Worm (Caenorhabditis elegans) whole organism, late embryonic: ENCODE results near the gene daf-3.

Experiments
- C38D4.7 ChIP-seq: fragments of 200-800 bp; sonication (Bioruptor generic); optimal IDR thresholded peaks from 2 replicates; lab custom pipeline; 2018; ENCODE audit warnings: mild to moderate bottlenecking, missing genetic modification characterization, moderate library complexity, missing compliant biosample characterization
- T23F11.4 ChIP-seq: fragments of 200-800 bp; sonication (Bioruptor generic); optimal IDR thresholded peaks from 2 replicates; lab custom pipeline; 2018; ENCODE audit warnings: mild to moderate bottlenecking, missing genetic modification characterization, missing compliant biosample characterization
- Y22D7AL.16 ChIP-seq: sonication (generic microtip); optimal IDR thresholded peaks from 2 replicates; lab custom pipeline; 2016; ENCODE audit warnings: missing genetic modification characterization, missing compliant biosample characterization
- ama-1 ChIP-seq: fragments of 150-350 bp; optimal IDR thresholded peaks from 2 replicates; lab custom pipeline; 2014
- ceh-14 ChIP-seq: sonication (generic microtip); optimal IDR thresholded peaks from 2 replicates; lab custom pipeline; 2016; ENCODE audit warnings: missing genotype, missing genetic modification characterization, missing compliant biosample characterization
- ceh-18 ChIP-seq: sonication (generic microtip); optimal IDR thresholded peaks from 2 replicates; lab custom pipeline; 2016; ENCODE audit warnings: missing genetic modification characterization, missing compliant biosample characterization
- ceh-2 ChIP-seq: sonication (generic microtip); optimal IDR thresholded peaks from 2 replicates; lab custom pipeline; 2016; ENCODE audit warnings: missing genotype, missing genetic modification characterization, missing compliant biosample characterization
- ceh-24 ChIP-seq: sonication (generic microtip); optimal IDR thresholded peaks from 2 replicates; lab custom pipeline; 2016; ENCODE audit warnings: mild to moderate bottlenecking, missing genetic modification characterization, missing compliant biosample characterization
- ceh-30 ChIP-seq: fragments of 150-350 bp; optimal IDR thresholded peaks from 2 replicates; lab custom pipeline; 2014; ENCODE audit warnings: missing biosample characterization, missing genetic modification characterization
- ceh-31 ChIP-seq: sonication (generic microtip); optimal IDR thresholded peaks from 2 replicates; lab custom pipeline; 2016; ENCODE audit warnings: missing genetic modification characterization, missing compliant biosample characterization
- ceh-48 ChIP-seq: sonication (generic microtip); optimal IDR thresholded peaks from 2 replicates; lab custom pipeline; 2016; ENCODE audit warnings: missing genetic modification characterization, inconsistent platforms, missing compliant biosample characterization
- ceh-9 ChIP-seq: sonication (generic microtip); optimal IDR thresholded peaks from 2 replicates; lab custom pipeline; 2016; ENCODE audit warnings: mild to moderate bottlenecking, missing genetic modification characterization, inconsistent platforms, missing compliant biosample characterization
- dmd-4 ChIP-seq: sonication (generic microtip); optimal IDR thresholded peaks from 2 replicates; lab custom pipeline; 2016; ENCODE audit warnings: borderline replicate concordance, missing genetic modification characterization, missing compliant biosample characterization
- elt-2 ChIP-seq: sonication (generic microtip); optimal IDR thresholded peaks from 2 replicates; lab custom pipeline; 2016; ENCODE audit warnings: missing genetic modification reagents, missing genetic modification characterization, missing compliant biosample characterization
- eyg-1 ChIP-seq: sonication (generic microtip); optimal IDR thresholded peaks from 2 replicates; lab custom pipeline; 2016; ENCODE audit warnings: missing genotype, missing genetic modification characterization, missing compliant biosample characterization
- fax-1 ChIP-seq: sonication (generic microtip); optimal IDR thresholded peaks from 2 replicates; lab custom pipeline; 2016; ENCODE audit warnings: missing genotype, missing genetic modification characterization, missing compliant biosample characterization
- fkh-6 ChIP-seq: sonication (generic microtip); optimal IDR thresholded peaks from 2 replicates; lab custom pipeline; 2016; ENCODE audit warnings: missing genetic modification characterization, missing compliant biosample characterization
- gmeb-2 ChIP-seq: sonication (generic microtip); optimal IDR thresholded peaks from 2 replicates; lab custom pipeline; 2016; ENCODE audit warnings: missing genetic modification characterization, inconsistent platforms, missing compliant biosample characterization
- hlh-13 ChIP-seq: fragments of 200-800 bp; sonication (Bioruptor generic); optimal IDR thresholded peaks from 2 replicates; lab custom pipeline; 2018; ENCODE audit warnings: mild to moderate bottlenecking, missing genetic modification characterization, missing compliant biosample characterization
- hlh-30 ChIP-seq: sonication (generic microtip); optimal IDR thresholded peaks from 2 replicates; lab custom pipeline; 2017; ENCODE audit warnings: antibody characterized with exemption, missing genetic modification characterization, missing compliant biosample characterization; ENCODE audit not compliant: insufficient read depth
- hlh-8 ChIP-seq: sonication (generic microtip); optimal IDR thresholded peaks from 2 replicates; lab custom pipeline; 2016; ENCODE audit warnings: missing genotype, missing genetic modification characterization, missing compliant biosample characterization
- lim-6 ChIP-seq: sonication (generic microtip); optimal IDR thresholded peaks from 2 replicates; lab custom pipeline; 2016; ENCODE audit warnings: missing genetic modification characterization, missing compliant biosample characterization
- mec-3 ChIP-seq: sonication (generic microtip); optimal IDR thresholded peaks from 2 replicates; lab custom pipeline; 2016; ENCODE audit warnings: borderline replicate concordance, missing genetic modification characterization, missing compliant biosample characterization
- nfya-1 ChIP-seq: sonication (generic microtip); optimal IDR thresholded peaks from 2 replicates; lab custom pipeline; 2017; ENCODE audit warnings: missing genetic modification characterization, mild to moderate bottlenecking, missing compliant biosample characterization, antibody characterized with exemption, moderate library complexity
- odd-2 ChIP-seq: sonication (generic microtip); optimal IDR thresholded peaks from 2 replicates; lab custom pipeline; 2017; ENCODE audit warnings: antibody characterized with exemption, mild to moderate bottlenecking, missing genetic modification characterization, missing compliant biosample characterization
- pax-1 ChIP-seq: fragments of 150-350 bp; optimal IDR thresholded peaks from 2 replicates; lab custom pipeline; 2014; ENCODE audit warnings: missing biosample characterization, missing genetic modification characterization
- pha-4 ChIP-seq: fragments of 150-350 bp; optimal IDR thresholded peaks from 2 replicates; lab custom pipeline; 2018; ENCODE audit warnings: missing biosample characterization, missing genetic modification reagents, missing genetic modification characterization
- pros-1 ChIP-seq: fragments of 150-350 bp; optimal IDR thresholded peaks from 2 replicates; lab custom pipeline; 2014; ENCODE audit warnings: missing biosample characterization, missing genetic modification reagents, missing genetic modification characterization
- sdc-2 ChIP-seq: sonication (generic microtip); optimal IDR thresholded peaks from 2 replicates; lab custom pipeline; 2016; ENCODE audit warnings: missing genotype, missing genetic modification characterization, missing compliant biosample characterization
- sox-2 ChIP-seq: fragments of 200-800 bp; sonication (Bioruptor generic); IDR thresholded peaks from 2 replicates; pipeline ENCODE4 v1.3.6; 2022; ENCODE audit warnings: missing genetic modification reagents, missing genetic modification characterization, missing compliant biosample characterization
- sox-4 ChIP-seq: sonication (generic microtip); optimal IDR thresholded peaks from 2 replicates; lab custom pipeline; 2017; ENCODE audit warnings: mild to moderate bottlenecking, missing genetic modification characterization, inconsistent platforms, missing compliant biosample characterization
- tbx-2 ChIP-seq: sonication (generic microtip); optimal IDR thresholded peaks from 2 replicates; lab custom pipeline; 2016; ENCODE audit warnings: missing genetic modification characterization, missing compliant biosample characterization
- tbx-7 ChIP-seq: sonication (generic microtip); optimal IDR thresholded peaks from 2 replicates; lab custom pipeline; 2016; ENCODE audit warnings: missing genotype, missing genetic modification characterization, missing compliant biosample characterization
- unc-3 ChIP-seq, 2 experiments: fragments of 200-800 bp in 1 of 2; sonication (Bioruptor generic) in 1 of 2; sonication (generic microtip) in 1 of 2; conservative IDR thresholded peaks in 1 of 2; optimal IDR thresholded peaks in 1 of 2; 2 replicates each; pipeline versions ENCODE4 v1.3.6 to Lab custom; 2016 to 2022; ENCODE audit warnings: missing compliant biosample characterization in 2 of 2, missing genetic modification characterization in 2 of 2, missing genetic modification reagents in 1 of 2
- unc-42 ChIP-seq: sonication (generic microtip); optimal IDR thresholded peaks from 2 replicates; lab custom pipeline; 2016; ENCODE audit warnings: missing genotype, missing genetic modification characterization, missing compliant biosample characterization
- unc-86 ChIP-seq: sonication (generic microtip); optimal IDR thresholded peaks from 2 replicates; lab custom pipeline; 2016; ENCODE audit warnings: missing genetic modification characterization, missing compliant biosample characterization
- zip-5 ChIP-seq: sonication (generic microtip); optimal IDR thresholded peaks from 2 replicates; lab custom pipeline; 2016; ENCODE audit warnings: missing genetic modification characterization, missing compliant biosample characterization
- ztf-16 ChIP-seq: sonication (generic microtip); optimal IDR thresholded peaks from 2 replicates; lab custom pipeline; 2017; ENCODE audit warnings: missing genetic modification characterization, missing compliant biosample characterization

The daf-3 gene

ce11 chrX:845443-845842, 20.2 kb upstream of the daf-3 start:
- TF ChIP-seq zip-5 (tag; lab: Kevin White, UChicago) (no peak), ztf-16 (tag; lab: Kevin White, UChicago) (no peak), sox-2 (no peak), dmd-4 (no peak), pha-4 (tag; lab: Kevin White, UChicago) (no peak), tbx-2 (tag; lab: Kevin White, UChicago) (no peak), pax-1 (tag; lab: Kevin White, UChicago) (no peak), ceh-24 (tag; lab: Kevin White, UChicago) (no peak), ama-1 (lab: Kevin White, UChicago) (no peak), tbx-7 (tag; lab: Kevin White, UChicago) (no peak), sdc-2 (tag; lab: Kevin White, UChicago) (no peak), eyg-1 (tag; lab: Kevin White, UChicago) (no peak), ceh-31 (no peak), pros-1 (tag; lab: Kevin White, UChicago) (no peak), unc-3 (GFP tag; conservative IDR thresholded peaks at IDR 0.05; lab: Robert Waterston, UW) (no peak), unc-3 (tag; optimal IDR thresholded peaks at IDR 0.05; lab: Kevin White, UChicago) (no peak), Y22D7AL.16 (tag; lab: Kevin White, UChicago) (no peak), fkh-6 (tag; lab: Kevin White, UChicago) (no peak), unc-86 (tag; lab: Kevin White, UChicago) (no peak)
- TF ChIP-seq, all 69 proteins: peak for 0

- peak; percentile 59 for TF ChIP-seq unc-42 (tag; lab: Kevin White, UChicago)
- TF ChIP-seq ceh-2 (tag; lab: Kevin White, UChicago), result no peak
- peak; percentile 23 for TF ChIP-seq sdc-2 (tag; lab: Kevin White, UChicago)
- TF ChIP-seq hlh-13, result no peak
- TF ChIP-seq hlh-8 (tag; lab: Kevin White, UChicago), result no peak
- no peak for TF ChIP-seq ceh-30 (tag; lab: Kevin White, UChicago)
- peak; percentile 6 for TF ChIP-seq ceh-31
- TF ChIP-seq hlh-30 (tag; lab: Kevin White, UChicago), result no peak
- peak; percentile 31 for TF ChIP-seq ceh-18 (tag; lab: Kevin White, UChicago)
These were observed 19.4 kb upstream of the daf-3 start for ce11 chrX:844649-845048.

- TF ChIP-seq hlh-8 (tag; lab: Kevin White, UChicago) (no peak), elt-2 (tag; lab: Kevin White, UChicago) (no peak), fax-1 (tag; lab: Kevin White, UChicago) (no peak), Y22D7AL.16 (tag; lab: Kevin White, UChicago) (no peak), T23F11.4 (GFP tag; lab: Kevin White, UChicago) (no peak), odd-2 (tag; lab: Kevin White, UChicago) (no peak), pax-1 (tag; lab: Kevin White, UChicago) (no peak), mec-3 (no peak), zip-5 (tag; lab: Kevin White, UChicago) (no peak), gmeb-2 (tag; lab: Kevin White, UChicago) (no peak), ceh-24 (tag; lab: Kevin White, UChicago) (no peak), sox-4 (tag; lab: Kevin White, UChicago) (no peak), C38D4.7 (no peak), lim-6 (tag; lab: Kevin White, UChicago) (no peak), nfya-1 (tag; lab: Kevin White, UChicago) (no peak), ceh-48 (tag; lab: Kevin White, UChicago) (no peak), ceh-9 (tag; lab: Kevin White, UChicago) (no peak), ceh-14 (tag; lab: Kevin White, UChicago) (no peak), tbx-7 (tag; lab: Kevin White, UChicago) (no peak)
These were observed 16.1 kb upstream of the daf-3 start, which contains the start of gene F39H12.3 for ce11 chrX:841393-841792. TSS of gene F39H12.3 (minus strand) at chrX:841493.
